Fruit fly (Drosophila melanogaster): ENCODE data around the gene Ncc69.

Ncc69 gene

DNA sequence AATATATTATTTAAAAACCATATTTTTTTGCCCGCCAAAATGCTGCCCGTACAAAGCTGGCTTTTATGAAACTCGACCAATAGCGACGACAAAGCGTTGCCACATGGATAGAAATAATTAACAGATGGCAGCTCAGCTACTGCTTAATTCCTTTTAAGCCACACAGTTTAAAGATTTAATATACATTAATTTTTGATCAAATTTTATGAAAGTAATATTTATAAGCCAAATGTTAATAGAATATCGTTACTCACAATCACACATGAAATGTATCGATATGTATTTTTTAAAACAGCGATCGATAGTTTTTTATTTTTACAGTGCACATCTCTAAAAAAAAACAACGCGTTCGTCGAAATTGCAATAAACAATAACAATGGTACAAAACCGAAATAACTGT, 54.9 kb downstream of the Ncc69 start, which contains the start of gene CG10418 (continued):
- TF ChIP-seq CG31388 (GFP tag; optimal IDR thresholded peaks at IDR 0.05) = no peak
- no peak for TF ChIP-seq CG7357 (GFP tag; IDR thresholded peaks at IDR 0.05)
- TF ChIP-seq CG3995 (GFP tag; optimal IDR thresholded peaks at IDR 0.05) = peak; percentile 99
- no peak for TF ChIP-seq Hey (tag; optimal IDR thresholded peaks at IDR 0.05)
- TF ChIP-seq tap (tag; optimal IDR thresholded peaks at IDR 0.05) = no peak
- no peak for TF ChIP-seq fru (optimal IDR thresholded peaks at IDR 0.05)
- no peak for TF ChIP-seq CG30020 (tag; optimal IDR thresholded peaks at IDR 0.05)
- no peak for TF ChIP-seq Neu2 (GFP tag; optimal IDR thresholded peaks at IDR 0.05; ENCODE audit: borderline replicate concordance)
- peak; percentile 91 for TF ChIP-seq BEAF-32 (GFP tag; optimal IDR thresholded peaks at IDR 0.05)
- no peak for TF ChIP-seq emc (GFP tag; optimal IDR thresholded peaks at IDR 0.05)
- TF ChIP-seq CTCF (GFP tag; optimal IDR thresholded peaks at IDR 0.05) = peak; percentile 16
- TF ChIP-seq Lpt (GFP tag; optimal IDR thresholded peaks at IDR 0.05) = no peak
- TF ChIP-seq CG6683 (GFP tag; optimal IDR thresholded peaks at IDR 0.05) = no peak
- TF ChIP-seq Atf6 (GFP tag; IDR thresholded peaks at IDR 0.05) = no peak
- TF ChIP-seq HmgD (GFP tag; optimal IDR thresholded peaks at IDR 0.05) = peak; percentile 32
- TF ChIP-seq CG3726 (GFP tag; IDR thresholded peaks at IDR 0.05) = no peak
- no peak for TF ChIP-seq ara (GFP tag; IDR thresholded peaks at IDR 0.05)
- TF ChIP-seq luna (GFP tag; optimal IDR thresholded peaks at IDR 0.05) = no peak
- peak; percentile 49 for TF ChIP-seq CG12659 (GFP tag; optimal IDR thresholded peaks at IDR 0.05)
- no peak for TF ChIP-seq Doc2 (GFP tag; IDR thresholded peaks at IDR 0.05)
- peak; percentile 30 for TF ChIP-seq bab2 (GFP tag; optimal IDR thresholded peaks at IDR 0.05)
- TF ChIP-seq CG11695 (GFP tag; IDR thresholded peaks at IDR 0.05) = no peak
- no peak for TF ChIP-seq CG3838 (GFP tag; optimal IDR thresholded peaks at IDR 0.05)
- peak; percentile 29; the same call in 1 of the 2 replicates for TF ChIP-seq H2.0 (GFP tag; IDR thresholded peaks at IDR 0.05)
- no peak for TF ChIP-seq Fer2 (tag; optimal IDR thresholded peaks at IDR 0.05)
- no peak for TF ChIP-seq CG10543 (GFP tag; optimal IDR thresholded peaks at IDR 0.05)
- peak; percentile 77 for TF ChIP-seq Elba2 (GFP tag; optimal IDR thresholded peaks at IDR 0.05)
- no peak for TF ChIP-seq sd (tag; optimal IDR thresholded peaks at IDR 0.05)
- no peak for TF ChIP-seq cg (GFP tag; optimal IDR thresholded peaks at IDR 0.05)
- TF ChIP-seq gcm (GFP tag; optimal IDR thresholded peaks at IDR 0.05) = no peak
- TF ChIP-seq ewg (GFP tag; optimal IDR thresholded peaks at IDR 0.05) = no peak
- no peak for TF ChIP-seq pita (GFP tag; optimal IDR thresholded peaks at IDR 0.05)
- no peak for TF ChIP-seq unpg (GFP tag; optimal IDR thresholded peaks at IDR 0.05)
- no peak for TF ChIP-seq Fer1 (GFP tag; optimal IDR thresholded peaks at IDR 0.05)
- TF ChIP-seq CG17912 (GFP tag; optimal IDR thresholded peaks at IDR 0.05) = no peak
- TF ChIP-seq shn (GFP tag; optimal IDR thresholded peaks at IDR 0.05) = no peak
- peak; percentile 76 for TF ChIP-seq CG2129 (GFP tag; IDR thresholded peaks at IDR 0.05; ENCODE audit: partially characterized antibody)
- peak; percentile 52 for TF ChIP-seq MBD-R2 (GFP tag; IDR thresholded peaks at IDR 0.05)
- TF ChIP-seq tx (GFP tag; optimal IDR thresholded peaks at IDR 0.05) = peak; percentile 14
- no peak for TF ChIP-seq slp2 (GFP tag; optimal IDR thresholded peaks at IDR 0.05)
- TF ChIP-seq ase (GFP tag; IDR thresholded peaks at IDR 0.05) = no peak
- peak; percentile 27 for TF ChIP-seq CG15514 (GFP tag; optimal IDR thresholded peaks at IDR 0.05)
- TF ChIP-seq CG17186 (GFP tag; optimal IDR thresholded peaks at IDR 0.05) = no peak
- TF ChIP-seq CG12744 (GFP tag; optimal IDR thresholded peaks at IDR 0.05) = no peak
- peak; percentile 55 for TF ChIP-seq CG1603 (tag; optimal IDR thresholded peaks at IDR 0.05)
- TF ChIP-seq bsh (GFP tag; optimal IDR thresholded peaks at IDR 0.05) = peak in 1 of 2 experiments; percentile 27
- no peak for TF ChIP-seq Camta (GFP tag; optimal IDR thresholded peaks at IDR 0.05)
- no peak for TF ChIP-seq Hmx (GFP tag; optimal IDR thresholded peaks at IDR 0.05)
- TF ChIP-seq CG15479 (GFP tag; optimal IDR thresholded peaks at IDR 0.05) = no peak
- TF ChIP-seq CG34376 (GFP tag; optimal IDR thresholded peaks at IDR 0.05) = no peak
- TF ChIP-seq HLH4C (GFP tag; IDR thresholded peaks at IDR 0.05; ENCODE audit: partially characterized antibody) = peak; percentile 61; the same call in 2 of the 3 replicates
- TF ChIP-seq nau (GFP tag; optimal IDR thresholded peaks at IDR 0.05) = no peak

Measured in whole organism, embryonic.